Worm (Caenorhabditis elegans) whole organism, L3 larva: ENCODE results near the gene his-38.

Source experiments
- ZK546.5 ChIP-seq: sonication (generic microtip); optimal IDR thresholded peaks from 2 replicates; lab custom pipeline; 2017; ENCODE audit warnings: missing biosample characterization, missing genetic modification characterization
- ama-1 ChIP-seq: fragments of 150-350 bp; optimal IDR thresholded peaks from 2 replicates; lab custom pipeline; 2018
- elt-3 ChIP-seq, 3 experiments: fragments of 150-350 bp in 1 of 3; sonication (generic microtip) in 2 of 3; optimal IDR thresholded peaks; 2 replicates in 2 of 3; 4 replicates in 1 of 3; lab custom pipeline; 2014 to 2017; ENCODE audit warnings: missing biosample characterization in 3 of 3, missing genetic modification characterization in 3 of 3
- jun-1 ChIP-seq: fragments of 150-350 bp; optimal IDR thresholded peaks from 2 replicates; lab custom pipeline; 2014; ENCODE audit warnings: missing biosample characterization, missing genetic modification reagents, missing genetic modification characterization
- mdl-1 ChIP-seq: fragments of 150-350 bp; optimal IDR thresholded peaks from 2 replicates; lab custom pipeline; 2014; ENCODE audit warnings: missing biosample characterization, missing genetic modification characterization
- mml-1 ChIP-seq: fragments of 150-350 bp; sonication (generic microtip); optimal IDR thresholded peaks from 3 replicates; lab custom pipeline; 2014; ENCODE audit warnings: missing biosample characterization, missing genetic modification characterization
- nfya-1 ChIP-seq: sonication (generic microtip); optimal IDR thresholded peaks from 2 replicates; lab custom pipeline; 2017; ENCODE audit warnings: missing genetic modification characterization, mild to moderate bottlenecking, missing compliant biosample characterization, antibody characterized with exemption, moderate library complexity; ENCODE audit not compliant: insufficient read depth
- nhr-11 ChIP-seq: fragments of 150-350 bp; optimal IDR thresholded peaks from 2 replicates; lab custom pipeline; 2014; ENCODE audit warnings: missing biosample characterization, missing genetic modification characterization
- nhr-12 ChIP-seq: fragments of 150-350 bp; optimal IDR thresholded peaks from 2 replicates; lab custom pipeline; 2014; ENCODE audit warnings: missing biosample characterization, missing genetic modification characterization
- nhr-28 ChIP-seq: fragments of 150-350 bp; optimal IDR thresholded peaks from 2 replicates; lab custom pipeline; 2014; ENCODE audit warnings: missing biosample characterization, missing genetic modification characterization
- tbx-2 ChIP-seq: sonication (generic microtip); optimal IDR thresholded peaks from 2 replicates; lab custom pipeline; 2016; ENCODE audit warnings: mild to moderate bottlenecking, missing genetic modification characterization, missing compliant biosample characterization
- unc-62 ChIP-seq: fragments of 150-350 bp; sonication (generic microtip); optimal IDR thresholded peaks from 4 replicates; lab custom pipeline; 2014; ENCODE audit warnings: missing biosample characterization, missing genetic modification reagents, missing genetic modification characterization
- ztf-11 ChIP-seq: fragments of 150-350 bp; optimal IDR thresholded peaks from 2 replicates; lab custom pipeline; 2014; ENCODE audit warnings: missing biosample characterization, missing genetic modification characterization

DNA sequence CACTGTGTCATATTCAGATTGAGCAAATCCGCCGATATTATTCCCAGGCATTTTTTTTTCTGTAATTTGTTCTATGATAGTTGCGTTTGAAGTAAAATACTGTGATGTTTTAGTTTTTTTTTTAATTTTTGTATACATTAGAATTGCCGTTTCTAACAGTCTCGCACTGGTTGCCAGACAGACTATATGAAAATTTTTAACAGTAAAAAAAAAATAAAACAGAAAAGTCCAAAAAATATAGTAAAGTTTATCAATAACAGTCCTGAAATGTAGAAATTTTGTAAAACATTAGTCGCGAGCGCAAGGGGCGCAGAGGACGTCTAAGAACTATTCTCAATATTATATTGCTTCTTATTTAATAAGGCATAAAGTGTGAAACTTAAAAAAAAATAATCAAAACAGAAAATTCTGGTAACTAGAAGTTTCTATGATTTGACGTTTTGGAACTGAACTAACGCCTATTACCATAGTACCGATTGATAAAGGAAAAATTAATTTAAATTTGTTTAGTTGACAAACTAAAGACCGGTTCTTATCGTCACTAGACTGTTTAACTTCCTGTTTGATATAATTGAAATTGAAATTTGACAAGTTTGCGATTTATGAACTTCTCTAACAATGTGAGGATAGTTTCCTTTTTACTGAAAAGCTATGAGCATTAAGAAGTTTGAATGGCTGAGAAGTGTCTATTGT, 49.2 kb downstream of the his-38 start, which contains the start of gene lact-1:
- TF ChIP-seq unc-62 (GFP tag; lab: Kevin White, UChicago) (no peak), nhr-12 (tag; lab: Kevin White, UChicago) (no peak), tbx-2 (no peak), ZK546.5 (tag; lab: Kevin White, UChicago) (no peak), nhr-28 (tag; lab: Kevin White, UChicago) (no peak), jun-1 (no peak), nfya-1 (tag; lab: Kevin White, UChicago) (no peak), mdl-1 (tag; lab: Kevin White, UChicago) (no peak), elt-3 (tag; optimal IDR thresholded peaks at IDR 0.05; lab: Kevin White, UChicago) (no peak), ama-1 (lab: Kevin White, UChicago) (no peak), nhr-11 (no peak), mml-1 (tag; lab: Kevin White, UChicago) (no peak), ztf-11 (tag; lab: Kevin White, UChicago) (no peak)
